Fruit fly (Drosophila melanogaster): ENCODE results near the gene dy.
A peak's percentile ranks its signal among the peaks of the same experiment; 100 is the strongest.
"Not testable (repeated sequence)": the region's sequence is repeated elsewhere in the genome, so short reads cannot be mapped to it uniquely, and the experiment has no call there.

dy gene

dm6 chrX:11806196-11806595 lies 27.6 kb upstream of the dy start:
- TF ChIP-seq CTCF (optimal IDR thresholded peaks at IDR 0.05): no peak
- no peak for TF ChIP-seq CG8478 (optimal IDR thresholded peaks at IDR 0.05)

- TF ChIP-seq CG8478 (optimal IDR thresholded peaks at IDR 0.05) (no peak), CTCF (optimal IDR thresholded peaks at IDR 0.05) (no peak)
These were observed 26.6 kb upstream of the dy start for dm6 chrX:11805066-11805766.

- TF ChIP-seq CTCF (optimal IDR thresholded peaks at IDR 0.05) (no peak), CG8478 (optimal IDR thresholded peaks at IDR 0.05) (no peak)
These were observed 21.3 kb upstream of the dy start for dm6 chrX:11799931-11800330.

- TF ChIP-seq CG8478 (optimal IDR thresholded peaks at IDR 0.05) (no peak), CTCF (optimal IDR thresholded peaks at IDR 0.05) (no peak)
These were observed 19.9 kb upstream of the dy start for dm6 chrX:11798522-11798921.

dm6 chrX:11796925-11797324 lies 18.3 kb upstream of the dy start:
- TF ChIP-seq CTCF (optimal IDR thresholded peaks at IDR 0.05) (no peak), CG8478 (optimal IDR thresholded peaks at IDR 0.05) (no peak)

dm6 chrX:11793434-11793833 lies 14.8 kb upstream of the dy start:
- no peak for TF ChIP-seq CTCF (optimal IDR thresholded peaks at IDR 0.05)

- TF ChIP-seq CG8478 (optimal IDR thresholded peaks at IDR 0.05) (no peak), CTCF (optimal IDR thresholded peaks at IDR 0.05) (peak in 1 of 2 experiments; percentile 19)
These were observed 14.1 kb upstream of the dy start, which contains the start of gene CkIIbeta for dm6 chrX:11792415-11793328. TSS of gene CkIIbeta (plus strand) at chrX:11792533.

- no peak for TF ChIP-seq CG8478 (optimal IDR thresholded peaks at IDR 0.05)
- TF ChIP-seq CTCF (optimal IDR thresholded peaks at IDR 0.05): no peak
These were observed 9.7 kb upstream of the dy start for dm6 chrX:11788187-11788870.

dm6 chrX:11787081-11787480 lies 8.5 kb upstream of the dy start, which contains the start of gene Karl:
TSS of gene Karl (plus strand) at chrX:11787381.
- no peak for TF ChIP-seq CTCF (optimal IDR thresholded peaks at IDR 0.05)
- TF ChIP-seq CG8478 (optimal IDR thresholded peaks at IDR 0.05): no peak

- no peak for TF ChIP-seq CTCF (optimal IDR thresholded peaks at IDR 0.05)
- no peak for TF ChIP-seq CG8478 (optimal IDR thresholded peaks at IDR 0.05)
These were observed 6.4 kb upstream of the dy start for dm6 chrX:11784997-11785396.

dm6 chrX:11775987-11776587 lies 2.5 kb downstream of the dy start:
- TF ChIP-seq CG8478 (optimal IDR thresholded peaks at IDR 0.05) (no peak), CTCF (optimal IDR thresholded peaks at IDR 0.05) (no peak)

- no peak for TF ChIP-seq CG8478 (optimal IDR thresholded peaks at IDR 0.05)
- no peak for TF ChIP-seq CTCF (optimal IDR thresholded peaks at IDR 0.05)
These were observed 9.1 kb downstream of the dy start for dm6 chrX:11769435-11769834.

- TF ChIP-seq CTCF (optimal IDR thresholded peaks at IDR 0.05) (no peak), CG8478 (optimal IDR thresholded peaks at IDR 0.05) (no peak)
These were observed 13.9 kb downstream of the dy start, which contains the start of gene CG9360 for dm6 chrX:11764540-11765136. TSS of gene CG9360 (minus strand) at chrX:11764590.

- TF ChIP-seq CTCF (optimal IDR thresholded peaks at IDR 0.05): no peak
- TF ChIP-seq CG8478 (optimal IDR thresholded peaks at IDR 0.05): no peak
These were observed 21.7 kb downstream of the dy start for dm6 chrX:11756892-11757291.

- TF ChIP-seq CTCF, CG8478 (optimal IDR thresholded peaks at IDR 0.05): not testable (repeated sequence)
These were observed 24.6 kb downstream of the dy start, which contains the start of gene m for dm6 chrX:11753973-11754372. TSS of gene m (plus strand) at chrX:11754273.

Data from S2 (cell line).